Worm (Caenorhabditis elegans): ENCODE results near the gene tank-1.

- no peak for TF ChIP-seq nhr-11 (tag; optimal IDR thresholded peaks at IDR 0.05)
- no peak for TF ChIP-seq ama-1 (optimal IDR thresholded peaks at IDR 0.05)
- no peak for TF ChIP-seq lin-11 (tag; optimal IDR thresholded peaks at IDR 0.05)
- no peak for TF ChIP-seq unc-3 (GFP tag; conservative IDR thresholded peaks at IDR 0.05)
- TF ChIP-seq unc-3 (tag; optimal IDR thresholded peaks at IDR 0.05) = no peak
- no peak for TF ChIP-seq sox-4 (tag; optimal IDR thresholded peaks at IDR 0.05)
- no peak for TF ChIP-seq gmeb-2 (tag; optimal IDR thresholded peaks at IDR 0.05)
These were observed 20.3 kb upstream of the tank-1 start for ce11 chrV:1305846-1306245.

Data from whole organism, late embryonic.